Worm (Caenorhabditis elegans) whole organism, L3 larva: Measurements from ENCODE around the gene tbb-1.
A peak's percentile ranks its signal among the peaks of the same experiment; 100 is the strongest.

ENCODE experiments used
- R02D3.7 ChIP-seq: fragments of 150-350 bp; optimal IDR thresholded peaks from 2 replicates; lab custom pipeline; 2014; ENCODE audit warnings: missing biosample characterization, missing genetic modification characterization
- ZK546.5 ChIP-seq: sonication (generic microtip); optimal IDR thresholded peaks from 2 replicates; lab custom pipeline; 2017; ENCODE audit warnings: missing biosample characterization, missing genetic modification characterization
- aly-2 ChIP-seq: fragments of 150-350 bp; optimal IDR thresholded peaks from 2 replicates; lab custom pipeline; 2014; ENCODE audit warnings: missing biosample characterization, missing genetic modification characterization
- ama-1 ChIP-seq: fragments of 150-350 bp; optimal IDR thresholded peaks from 2 replicates; lab custom pipeline; 2018
- ceh-16 ChIP-seq: sonication (generic microtip); optimal IDR thresholded peaks from 2 replicates; lab custom pipeline; 2017; ENCODE audit warnings: missing biosample characterization, missing genetic modification characterization
- ceh-28 ChIP-seq: fragments of 150-350 bp; optimal IDR thresholded peaks from 2 replicates; lab custom pipeline; 2014; ENCODE audit warnings: missing biosample characterization, missing genetic modification reagents, missing genetic modification characterization
- ceh-82 ChIP-seq: fragments of 150-350 bp; optimal IDR thresholded peaks from 2 replicates; lab custom pipeline; 2014; ENCODE audit warnings: missing biosample characterization, missing genetic modification characterization
- ceh-9 ChIP-seq: sonication (generic microtip); optimal IDR thresholded peaks from 2 replicates; lab custom pipeline; 2018; ENCODE audit warnings: missing biosample characterization, missing genetic modification characterization
- daf-12 ChIP-seq: fragments of 150-350 bp; optimal IDR thresholded peaks from 2 replicates; lab custom pipeline; 2014; ENCODE audit warnings: missing biosample characterization, missing genetic modification reagents, missing genetic modification characterization
- egl-27 ChIP-seq: sonication (generic microtip); optimal IDR thresholded peaks from 4 replicates; lab custom pipeline; 2017; ENCODE audit warnings: missing biosample characterization, missing genetic modification reagents, missing genetic modification characterization
- egl-5 ChIP-seq: fragments of 150-350 bp; optimal IDR thresholded peaks from 2 replicates; lab custom pipeline; 2017; ENCODE audit warnings: missing biosample characterization, missing genetic modification reagents, missing genetic modification characterization, inconsistent platforms
- elt-1 ChIP-seq: fragments of 150-350 bp; optimal IDR thresholded peaks from 2 replicates; lab custom pipeline; 2014; ENCODE audit warnings: missing biosample characterization, missing genetic modification characterization
- elt-2 ChIP-seq: sonication (generic microtip); optimal IDR thresholded peaks from 2 replicates; lab custom pipeline; 2016; ENCODE audit warnings: missing genetic modification reagents, mild to moderate bottlenecking, missing genetic modification characterization, missing compliant biosample characterization
- elt-3 ChIP-seq, 3 experiments: fragments of 150-350 bp in 1 of 3; sonication (generic microtip) in 2 of 3; optimal IDR thresholded peaks; 2 replicates in 2 of 3; 4 replicates in 1 of 3; lab custom pipeline; 2014 to 2017; ENCODE audit warnings: missing biosample characterization in 3 of 3, missing genetic modification characterization in 3 of 3
- eor-1 ChIP-seq, 2 experiments: fragments of 150-350 bp; optimal IDR thresholded peaks; 2 replicates each; lab custom pipeline; 2014 to 2018; ENCODE audit warnings: missing biosample characterization in 2 of 2, missing genetic modification characterization in 2 of 2
- fkh-10 ChIP-seq: sonication (generic microtip); optimal IDR thresholded peaks from 2 replicates; lab custom pipeline; 2017; ENCODE audit warnings: missing biosample characterization, missing genetic modification reagents, missing genetic modification characterization
- fkh-2 ChIP-seq: fragments of 150-350 bp; optimal IDR thresholded peaks from 2 replicates; lab custom pipeline; 2014; ENCODE audit warnings: missing biosample characterization, missing genetic modification reagents, missing genetic modification characterization
- fos-1 ChIP-seq: fragments of 150-350 bp; optimal IDR thresholded peaks from 2 replicates; lab custom pipeline; 2014; ENCODE audit warnings: missing biosample characterization, missing genetic modification characterization
- hmg-11 ChIP-seq: sonication (generic microtip); optimal IDR thresholded peaks from 2 replicates; lab custom pipeline; 2016; ENCODE audit warnings: missing genetic modification characterization, missing compliant biosample characterization
- jun-1 ChIP-seq: fragments of 150-350 bp; optimal IDR thresholded peaks from 2 replicates; lab custom pipeline; 2014; ENCODE audit warnings: missing biosample characterization, missing genetic modification reagents, missing genetic modification characterization
- lin-15B ChIP-seq: fragments of 150-350 bp; optimal IDR thresholded peaks from 2 replicates; lab custom pipeline; 2014; ENCODE audit warnings: missing biosample characterization, missing genetic modification characterization
- lin-39 ChIP-seq: fragments of 150-350 bp; optimal IDR thresholded peaks from 2 replicates; lab custom pipeline; 2018; ENCODE audit warnings: missing biosample characterization, missing genetic modification reagents, missing genetic modification characterization
- lsy-12 ChIP-seq: sonication (generic microtip); optimal IDR thresholded peaks from 2 replicates; lab custom pipeline; 2016; ENCODE audit warnings: mild to moderate bottlenecking, missing genetic modification characterization, missing compliant biosample characterization
- mdl-1 ChIP-seq: fragments of 150-350 bp; optimal IDR thresholded peaks from 2 replicates; lab custom pipeline; 2014; ENCODE audit warnings: missing biosample characterization, missing genetic modification characterization
- mml-1 ChIP-seq: fragments of 150-350 bp; sonication (generic microtip); optimal IDR thresholded peaks from 3 replicates; lab custom pipeline; 2014; ENCODE audit warnings: missing biosample characterization, missing genetic modification characterization
- nfya-1 ChIP-seq: sonication (generic microtip); optimal IDR thresholded peaks from 2 replicates; lab custom pipeline; 2017; ENCODE audit warnings: missing genetic modification characterization, mild to moderate bottlenecking, missing compliant biosample characterization, antibody characterized with exemption, moderate library complexity; ENCODE audit not compliant: insufficient read depth
- nhr-11 ChIP-seq: fragments of 150-350 bp; optimal IDR thresholded peaks from 2 replicates; lab custom pipeline; 2014; ENCODE audit warnings: missing biosample characterization, missing genetic modification characterization
- nhr-12 ChIP-seq: fragments of 150-350 bp; optimal IDR thresholded peaks from 2 replicates; lab custom pipeline; 2014; ENCODE audit warnings: missing biosample characterization, missing genetic modification characterization
- nhr-23 ChIP-seq: fragments of 150-350 bp; optimal IDR thresholded peaks from 2 replicates; lab custom pipeline; 2014; ENCODE audit warnings: missing biosample characterization, missing genetic modification reagents, missing genetic modification characterization
- nhr-237 ChIP-seq: fragments of 150-350 bp; optimal IDR thresholded peaks from 2 replicates; lab custom pipeline; 2014; ENCODE audit warnings: missing biosample characterization, missing genetic modification characterization
- nhr-25 ChIP-seq: sonication (generic microtip); optimal IDR thresholded peaks from 2 replicates; lab custom pipeline; 2017; ENCODE audit warnings: missing biosample characterization, missing genetic modification characterization
- nhr-28 ChIP-seq: fragments of 150-350 bp; optimal IDR thresholded peaks from 2 replicates; lab custom pipeline; 2014; ENCODE audit warnings: missing biosample characterization, missing genetic modification characterization
- nhr-43 ChIP-seq: sonication (generic microtip); optimal IDR thresholded peaks from 2 replicates; lab custom pipeline; 2016; ENCODE audit warnings: mild to moderate bottlenecking, missing genetic modification characterization, missing compliant biosample characterization; ENCODE audit not compliant: poor library complexity, severe bottlenecking
- nhr-67 ChIP-seq: fragments of 150-350 bp; optimal IDR thresholded peaks from 2 replicates; lab custom pipeline; 2014; ENCODE audit warnings: missing biosample characterization, missing genetic modification characterization
- nhr-76 ChIP-seq: fragments of 150-350 bp; sonication (generic microtip); optimal IDR thresholded peaks from 5 replicates; lab custom pipeline; 2014; ENCODE audit warnings: missing biosample characterization, missing genetic modification characterization
- nhr-77 ChIP-seq: fragments of 150-350 bp; optimal IDR thresholded peaks from 2 replicates; lab custom pipeline; 2014; ENCODE audit warnings: missing biosample characterization, missing genetic modification characterization
- pha-4 ChIP-seq: fragments of 150-350 bp; optimal IDR thresholded peaks from 2 replicates; lab custom pipeline; 2014; ENCODE audit warnings: missing biosample characterization, missing genetic modification reagents, missing genetic modification characterization
- pqm-1 ChIP-seq: fragments of 150-350 bp; optimal IDR thresholded peaks from 2 replicates; lab custom pipeline; 2017; ENCODE audit warnings: missing biosample characterization, missing genetic modification characterization, inconsistent platforms
- sea-2 ChIP-seq: fragments of 150-350 bp; sonication (generic microtip); optimal IDR thresholded peaks from 4 replicates; lab custom pipeline; 2014; ENCODE audit warnings: missing biosample characterization, missing genetic modification reagents, missing genetic modification characterization
- skn-1 ChIP-seq: fragments of 150-350 bp; optimal IDR thresholded peaks from 2 replicates; lab custom pipeline; 2014; ENCODE audit warnings: missing biosample characterization, missing genetic modification characterization
- snpc-4 ChIP-seq: fragments of 150-350 bp; optimal IDR thresholded peaks from 2 replicates; lab custom pipeline; 2014; ENCODE audit warnings: missing biosample characterization, missing genetic modification characterization
- tbx-2 ChIP-seq: sonication (generic microtip); optimal IDR thresholded peaks from 2 replicates; lab custom pipeline; 2016; ENCODE audit warnings: mild to moderate bottlenecking, missing genetic modification characterization, missing compliant biosample characterization
- unc-39 ChIP-seq: sonication (generic microtip); optimal IDR thresholded peaks from 4 replicates; lab custom pipeline; 2017; ENCODE audit warnings: missing biosample characterization, missing genetic modification characterization
- unc-62 ChIP-seq: fragments of 150-350 bp; sonication (generic microtip); optimal IDR thresholded peaks from 4 replicates; lab custom pipeline; 2014; ENCODE audit warnings: missing biosample characterization, missing genetic modification reagents, missing genetic modification characterization
- zag-1 ChIP-seq: fragments of 150-350 bp; optimal IDR thresholded peaks from 2 replicates; lab custom pipeline; 2014; ENCODE audit warnings: missing biosample characterization, missing genetic modification characterization
- ztf-11 ChIP-seq: fragments of 150-350 bp; optimal IDR thresholded peaks from 2 replicates; lab custom pipeline; 2014; ENCODE audit warnings: missing biosample characterization, missing genetic modification characterization
- ztf-4 ChIP-seq: fragments of 150-350 bp; optimal IDR thresholded peaks from 2 replicates; lab custom pipeline; 2014; ENCODE audit warnings: missing biosample characterization, missing genetic modification characterization

tbb-1 gene

DNA sequence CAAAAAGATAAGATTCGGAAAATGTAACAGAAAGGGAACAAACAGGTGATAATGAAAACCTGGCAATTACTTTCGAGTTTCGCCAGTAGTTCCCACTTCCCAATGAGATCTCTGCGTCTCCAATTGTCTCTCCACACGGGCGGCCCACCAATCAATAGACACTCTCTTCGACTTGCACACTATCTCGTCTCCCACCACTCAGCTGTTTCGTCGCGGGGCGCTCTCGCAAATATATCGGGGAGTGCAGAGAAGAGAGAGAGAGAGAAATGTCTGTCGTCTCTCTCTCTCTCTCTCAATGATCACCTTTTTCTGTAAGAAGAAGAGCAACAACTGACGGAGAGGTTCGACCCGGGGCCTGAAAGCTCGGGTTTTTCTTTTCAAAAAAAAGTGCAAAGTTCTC, 22.1 kb downstream of the tbb-1 start (continued):
- TF ChIP-seq ceh-82 (peak; percentile 45), pha-4 (tag; lab: Kevin White, UChicago) (peak; percentile 88), skn-1 (peak; percentile 20), hmg-11 (tag; lab: Kevin White, UChicago) (peak; percentile 98)

DNA sequence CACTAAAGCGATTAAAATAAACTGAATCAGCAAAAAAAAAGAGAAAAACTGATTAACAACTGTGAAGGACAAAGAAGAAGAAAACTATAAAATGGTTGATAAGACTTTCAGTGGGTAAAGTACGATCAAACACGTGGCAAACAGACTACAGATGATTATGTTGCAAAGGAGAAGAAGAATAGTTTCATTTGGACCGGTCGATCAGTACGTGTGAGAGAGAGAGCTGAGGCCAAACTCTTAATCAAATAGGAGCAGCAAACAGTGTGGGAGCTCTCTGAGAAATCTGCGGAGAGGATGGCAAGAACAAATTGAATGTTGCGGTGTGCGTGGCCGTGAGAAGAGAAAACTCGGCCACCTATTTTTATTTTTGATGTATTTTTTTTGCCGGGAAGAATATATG, 23.2 kb downstream of the tbb-1 start:
- TF ChIP-seq tbx-2 (tag; lab: Kevin White, UChicago) (no peak), nfya-1 (no peak), mdl-1 (tag; lab: Kevin White, UChicago) (peak; percentile 22), nhr-28 (tag; lab: Kevin White, UChicago) (no peak), nhr-25 (tag; lab: Kevin White, UChicago) (peak; percentile 2), ceh-16 (tag; lab: Kevin White, UChicago) (no peak), lin-39 (tag; lab: Kevin White, UChicago) (no peak), elt-2 (peak; percentile 81), nhr-12 (no peak), nhr-23 (tag; lab: Kevin White, UChicago) (no peak), lin-15B (tag; lab: Kevin White, UChicago) (no peak), pha-4 (tag; lab: Kevin White, UChicago) (peak; percentile 61), daf-12 (tag; lab: Kevin White, UChicago) (no peak), ztf-11 (no peak), ceh-28 (peak; percentile 3), unc-39 (no peak), egl-27 (no peak), skn-1 (no peak), aly-2 (tag; lab: Kevin White, UChicago) (no peak), jun-1 (tag; lab: Kevin White, UChicago) (peak; percentile 43), nhr-67 (tag; lab: Kevin White, UChicago) (no peak), egl-5 (tag; lab: Kevin White, UChicago) (no peak), elt-3 (tag; optimal IDR thresholded peaks at IDR 0.05; lab: Kevin White, UChicago) (no peak), fos-1 (tag; lab: Kevin White, UChicago) (no peak), ama-1 (lab: Kevin White, UChicago) (peak; percentile 9), mml-1 (tag; lab: Kevin White, UChicago) (no peak), nhr-43 (tag; lab: Kevin White, UChicago) (no peak), sea-2 (GFP tag; lab: Kevin White, UChicago) (no peak), nhr-77 (tag; lab: Kevin White, UChicago) (no peak), nhr-11 (no peak), fkh-10 (GFP tag; lab: Kevin White, UChicago) (no peak), lsy-12 (no peak), ztf-4 (tag; lab: Kevin White, UChicago) (no peak), elt-1 (no peak), hmg-11 (tag; lab: Kevin White, UChicago) (no peak), ceh-9 (tag; lab: Kevin White, UChicago) (no peak), fkh-2 (tag; lab: Kevin White, UChicago) (no peak), ZK546.5 (tag; lab: Kevin White, UChicago) (no peak), unc-62 (no peak), nhr-76 (tag; lab: Kevin White, UChicago) (no peak), R02D3.7 (tag; lab: Kevin White, UChicago) (no peak), snpc-4 (tag; lab: Kevin White, UChicago) (no peak), eor-1 (tag; optimal IDR thresholded peaks at IDR 0.05; lab: Kevin White, UChicago) (no peak), nhr-237 (no peak), zag-1 (tag; lab: Kevin White, UChicago) (no peak), ceh-82 (no peak), pqm-1 (tag; lab: Kevin White, UChicago) (peak; percentile 93)
